Worm (Caenorhabditis elegans) whole organism, early embryonic: ENCODE measurements around the gene sym-1.

Experiments used
- F13C5.2 ChIP-seq: sonication (generic microtip); optimal IDR thresholded peaks from 2 replicates; lab custom pipeline; 2017; ENCODE audit warnings: mild to moderate bottlenecking, missing genetic modification characterization, inconsistent platforms, missing compliant biosample characterization
- aly-1 ChIP-seq: sonication (generic microtip); optimal IDR thresholded peaks from 2 replicates; lab custom pipeline; 2016; ENCODE audit warnings: missing genetic modification characterization, missing compliant biosample characterization
- ama-1 ChIP-seq: fragments of 150-350 bp; optimal IDR thresholded peaks from 2 replicates; lab custom pipeline; 2014
- ceh-13 ChIP-seq: fragments of 200-800 bp; sonication (Bioruptor generic); optimal IDR thresholded peaks from 2 replicates; lab custom pipeline; 2018; ENCODE audit warnings: mild to moderate bottlenecking, missing genetic modification characterization, missing compliant biosample characterization
- ceh-36 ChIP-seq: sonication (generic microtip); optimal IDR thresholded peaks from 2 replicates; lab custom pipeline; 2016; ENCODE audit warnings: missing genetic modification characterization, inconsistent platforms, missing compliant biosample characterization
- ets-7 ChIP-seq: sonication (generic microtip); optimal IDR thresholded peaks from 2 replicates; lab custom pipeline; 2016; ENCODE audit warnings: missing genotype, missing genetic modification characterization, missing compliant biosample characterization
- flt-1 ChIP-seq: fragments of 200-800 bp; sonication (Bioruptor generic); IDR thresholded peaks from 2 replicates; pipeline ENCODE4 v1.3.6; 2022; ENCODE audit warnings: missing genetic modification characterization, missing compliant biosample characterization
- hmbx-1 ChIP-seq: sonication (generic microtip); optimal IDR thresholded peaks from 2 replicates; lab custom pipeline; 2016; ENCODE audit warnings: mild to moderate bottlenecking, missing genetic modification characterization, missing compliant biosample characterization
- hmg-4 ChIP-seq: fragments of 200-800 bp; sonication (Bioruptor generic); optimal IDR thresholded peaks from 2 replicates; lab custom pipeline; 2018; ENCODE audit warnings: mild to moderate bottlenecking, missing genetic modification characterization, missing compliant biosample characterization
- pes-1 ChIP-seq: fragments of 200-800 bp; sonication (Bioruptor generic); IDR thresholded peaks from 2 replicates; pipeline ENCODE4 v1.3.6; 2022; ENCODE audit warnings: missing genetic modification reagents, missing genetic modification characterization, missing compliant biosample characterization
- sea-1 ChIP-seq: fragments of 200-800 bp; sonication (Bioruptor generic); conservative IDR thresholded peaks from 2 replicates; pipeline ENCODE4 v1.3.6; 2022; ENCODE audit warnings: missing genetic modification characterization, missing compliant biosample characterization

DNA sequence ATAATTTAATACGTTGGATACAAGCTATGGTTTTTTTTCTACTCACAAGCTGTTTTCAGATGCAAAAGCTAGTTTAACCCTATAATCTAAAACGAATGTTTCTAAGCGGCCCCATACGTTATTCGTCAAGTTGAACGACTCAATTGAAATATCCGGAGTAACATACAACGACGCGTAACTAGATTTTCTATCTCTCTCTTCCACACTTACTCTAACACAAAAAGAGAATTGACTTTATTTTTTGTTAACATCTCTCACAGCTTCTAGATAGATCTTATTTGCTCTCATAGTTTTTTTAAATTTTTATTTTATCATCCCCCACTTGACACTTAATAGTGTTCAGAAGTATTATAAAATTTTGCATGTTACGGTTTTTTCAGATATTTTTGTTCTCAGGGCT is 11.8 kb downstream of the sym-1 start:
- TF ChIP-seq ama-1 (lab: Kevin White, UChicago) (no peak), hmbx-1 (no peak), ets-7 (tag; lab: Kevin White, UChicago) (no peak), F13C5.2 (tag; lab: Kevin White, UChicago) (no peak), hmg-4 (GFP tag; lab: Kevin White, UChicago) (no peak), pes-1 (GFP tag; lab: Robert Waterston, UW) (no peak), sea-1 (GFP tag; lab: Robert Waterston, UW) (no peak), ceh-13 (no peak), ceh-36 (tag; lab: Kevin White, UChicago) (no peak), aly-1 (tag; lab: Kevin White, UChicago) (no peak), flt-1 (GFP tag; lab: Robert Waterston, UW) (no peak)
